Fruit fly (Drosophila melanogaster): ENCODE results near the gene Ucp4B.

Ucp4B gene

DNA sequence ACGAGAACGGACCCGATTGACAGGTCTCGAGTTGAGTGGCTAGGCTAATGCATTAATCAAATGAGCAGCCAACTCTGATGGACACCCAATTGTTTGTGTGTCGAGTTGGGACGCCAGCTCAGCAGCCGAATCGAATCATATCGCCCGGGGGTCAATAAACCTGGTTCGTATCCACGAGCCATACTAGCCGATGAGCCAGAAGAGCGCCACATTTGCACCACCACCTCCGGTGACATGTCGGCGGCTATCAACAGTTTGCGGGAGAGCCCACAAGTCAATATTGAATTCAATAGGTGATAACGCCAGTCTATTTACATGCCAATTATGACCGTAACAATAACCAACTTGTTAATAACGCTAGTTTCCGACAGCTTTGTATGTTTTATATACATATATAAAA is 4.5 kb downstream of the Ucp4B start (continued):
- TF ChIP-seq Hsf (GFP tag; optimal IDR thresholded peaks at IDR 0.05) (no peak), lbe (GFP tag; optimal IDR thresholded peaks at IDR 0.05) (no peak), fd64A (GFP tag; optimal IDR thresholded peaks at IDR 0.05) (peak; percentile 80), CG5180 (GFP tag; optimal IDR thresholded peaks at IDR 0.05) (peak; percentile 62), dati (GFP tag; IDR thresholded peaks at IDR 0.05) (no peak), CG12104 (GFP tag; optimal IDR thresholded peaks at IDR 0.05) (peak; percentile 33), az2 (GFP tag; optimal IDR thresholded peaks at IDR 0.05) (no peak), prd (optimal IDR thresholded peaks at IDR 0.05) (no peak), prd (GFP tag; IDR thresholded peaks at IDR 0.05) (no peak), CG2129 (GFP tag; IDR thresholded peaks at IDR 0.05; ENCODE audit: partially characterized antibody) (no peak), Rfx (GFP tag; IDR thresholded peaks at IDR 0.05) (peak; percentile 36; the same call in 1 of the 2 replicates), hkb (optimal IDR thresholded peaks at IDR 0.05) (no peak), hkb (GFP tag; IDR thresholded peaks at IDR 0.05) (peak; percentile 75), Side (GFP tag; optimal IDR thresholded peaks at IDR 0.05) (no peak), Hey (tag; optimal IDR thresholded peaks at IDR 0.05) (peak; percentile 62), vvl (GFP tag; IDR thresholded peaks at IDR 0.05) (no peak), pb (GFP tag; optimal IDR thresholded peaks at IDR 0.05) (no peak), Ets65A (GFP tag) (no peak), CG30431 (GFP tag; optimal IDR thresholded peaks at IDR 0.05) (no peak), slbo (GFP tag; IDR thresholded peaks at IDR 0.05) (peak; percentile 26; the same call in 1 of the 2 replicates), ewg (GFP tag; optimal IDR thresholded peaks at IDR 0.05) (peak; percentile 14), CG11093 (GFP tag; IDR thresholded peaks at IDR 0.05) (no peak), peb (GFP tag; IDR thresholded peaks at IDR 0.05) (no peak), pan (optimal IDR thresholded peaks at IDR 0.05) (no peak), pan (GFP tag; optimal IDR thresholded peaks at IDR 0.05 in 1 of 2, IDR thresholded peaks at IDR 0.05 in 1 of 2) (peak in 1 of 2 experiments; percentile 57), sna (GFP tag; IDR thresholded peaks at IDR 0.05; ENCODE audit: partially characterized antibody) (no peak), mirr (GFP tag; optimal IDR thresholded peaks at IDR 0.05) (peak; percentile 66), Lim3 (GFP tag; IDR thresholded peaks at IDR 0.05) (no peak), CrebB (tag; optimal IDR thresholded peaks at IDR 0.05) (peak; percentile 78), CG30020 (tag; optimal IDR thresholded peaks at IDR 0.05) (no peak), odd (GFP tag; optimal IDR thresholded peaks at IDR 0.05) (peak; percentile 77), CG16779 (GFP tag; IDR thresholded peaks at IDR 0.05) (no peak), pfk (GFP tag; optimal IDR thresholded peaks at IDR 0.05) (peak; percentile 59), Max (GFP tag; optimal IDR thresholded peaks at IDR 0.05) (peak; percentile 14), CG7928 (GFP tag; optimal IDR thresholded peaks at IDR 0.05) (peak; percentile 45), zfh1 (GFP tag; IDR thresholded peaks at IDR 0.05) (no peak), CG7556 (GFP tag; optimal IDR thresholded peaks at IDR 0.05) (peak; percentile 58), B-H1 (GFP tag; IDR thresholded peaks at IDR 0.05) (no peak; the same call in 2 of the 3 replicates), CG4707 (GFP tag; optimal IDR thresholded peaks at IDR 0.05) (peak; percentile 65), klu (GFP tag; IDR thresholded peaks at IDR 0.05) (no peak), Eip74EF (GFP tag; optimal IDR thresholded peaks at IDR 0.05) (peak in 1 of 2 experiments; percentile 27), h (optimal IDR thresholded peaks at IDR 0.05) (no peak), CG33213 (GFP tag; optimal IDR thresholded peaks at IDR 0.05) (no peak), CG18011 (GFP tag; optimal IDR thresholded peaks at IDR 0.05) (peak; percentile 2), sc (optimal IDR thresholded peaks at IDR 0.05) (no peak), sc (GFP tag; optimal IDR thresholded peaks at IDR 0.05) (peak; percentile 55), gsb (GFP tag; IDR thresholded peaks at IDR 0.05) (no peak), CG14860 (GFP tag; IDR thresholded peaks at IDR 0.05; ENCODE audit: partially characterized antibody) (no peak), CG2116 (GFP tag; optimal IDR thresholded peaks at IDR 0.05) (peak; percentile 9), org-1 (GFP tag; optimal IDR thresholded peaks at IDR 0.05) (peak; percentile 60), C15 (GFP tag; IDR thresholded peaks at IDR 0.05) (no peak), Bteb2 (GFP tag; optimal IDR thresholded peaks at IDR 0.05) (no peak), CG12236 (GFP tag; optimal IDR thresholded peaks at IDR 0.05) (no peak)

All from whole organism, embryonic.